Worm (Caenorhabditis elegans) whole organism, L1 larva: Measurements from ENCODE around the gene B0353.1.
A peak's percentile ranks its signal among the peaks of the same experiment; 100 is the strongest.

Experiments used
- C04F5.9 ChIP-seq: sonication (generic microtip); optimal IDR thresholded peaks from 2 replicates; lab custom pipeline; 2016; ENCODE audit warnings: missing genetic modification characterization, missing compliant biosample characterization
- C16A3.4 ChIP-seq: fragments of 150-350 bp; optimal IDR thresholded peaks from 2 replicates; lab custom pipeline; 2014; ENCODE audit warnings: missing biosample characterization, missing genetic modification characterization
- C34B4.2 ChIP-seq: sonication (generic microtip); optimal IDR thresholded peaks from 2 replicates; lab custom pipeline; 2017; ENCODE audit warnings: mild to moderate bottlenecking, missing genetic modification characterization, missing compliant biosample characterization
- F16B12.6 ChIP-seq: fragments of 150-350 bp; optimal IDR thresholded peaks from 2 replicates; lab custom pipeline; 2014; ENCODE audit warnings: missing biosample characterization, missing genetic modification characterization
- aly-2 ChIP-seq: fragments of 150-350 bp; optimal IDR thresholded peaks from 2 replicates; lab custom pipeline; 2014; ENCODE audit warnings: missing biosample characterization, missing genetic modification characterization
- blmp-1 ChIP-seq: fragments of 150-350 bp; optimal IDR thresholded peaks from 2 replicates; lab custom pipeline; 2014; ENCODE audit warnings: missing biosample characterization, missing genetic modification characterization
- ceh-8 ChIP-seq: fragments of 200-800 bp; sonication (Bioruptor generic); optimal IDR thresholded peaks from 2 replicates; lab custom pipeline; 2018; ENCODE audit warnings: mild to moderate bottlenecking, missing genetic modification characterization, moderate library complexity, missing compliant biosample characterization
- ceh-90 ChIP-seq: sonication (generic microtip); optimal IDR thresholded peaks from 2 replicates; lab custom pipeline; 2016; ENCODE audit warnings: missing genetic modification characterization, missing compliant biosample characterization
- dpl-1 ChIP-seq, 3 experiments: fragments of 150-350 bp in 2 of 3; sonication (generic microtip) in 1 of 3; optimal IDR thresholded peaks; 2 replicates each; lab custom pipeline; 2014 to 2017; ENCODE audit warnings: missing biosample characterization in 3 of 3, missing genetic modification characterization in 3 of 3, missing genetic modification reagents in 3 of 3
- efl-1 ChIP-seq, 4 experiments: fragments of 150-350 bp; optimal IDR thresholded peaks in 3 of 4; peaks in 1 of 4; 1 replicate in 1 of 4; 2 replicates in 3 of 4; lab custom pipeline; 2014; ENCODE audit warnings: missing biosample characterization in 2 of 4, missing genetic modification characterization in 2 of 4, missing genetic modification reagents in 2 of 4
- elt-2 ChIP-seq: sonication (generic microtip); optimal IDR thresholded peaks from 2 replicates; lab custom pipeline; 2016; ENCODE audit warnings: missing genetic modification characterization, mild to moderate bottlenecking, inconsistent platforms, missing compliant biosample characterization, missing genetic modification reagents
- elt-3 ChIP-seq, 6 experiments: fragments of 150-350 bp in 1 of 6; sonication (generic microtip); optimal IDR thresholded peaks; 2 replicates each; lab custom pipeline; 2017 to 2018; ENCODE audit warnings: missing biosample characterization in 6 of 6, missing genetic modification characterization in 6 of 6, inconsistent platforms in 1 of 6
- ets-5 ChIP-seq: fragments of 200-800 bp; sonication (Bioruptor generic); IDR thresholded peaks from 2 replicates; pipeline ENCODE4 v1.3.6; 2022; ENCODE audit warnings: missing genetic modification characterization, missing compliant biosample characterization
- fkh-8 ChIP-seq: sonication (generic microtip); optimal IDR thresholded peaks from 2 replicates; lab custom pipeline; 2016; ENCODE audit warnings: mild to moderate bottlenecking, missing genetic modification characterization, missing compliant biosample characterization
- hlh-17 ChIP-seq: fragments of 200-800 bp; sonication (Bioruptor generic); optimal IDR thresholded peaks from 2 replicates; lab custom pipeline; 2018; ENCODE audit warnings: missing genetic modification characterization, mild to moderate bottlenecking, missing compliant biosample characterization, moderate library complexity, borderline replicate concordance
- hlh-4 ChIP-seq: sonication (generic microtip); optimal IDR thresholded peaks from 2 replicates; lab custom pipeline; 2016; ENCODE audit warnings: mild to moderate bottlenecking, missing genetic modification characterization, missing compliant biosample characterization
- isw-1 ChIP-seq: fragments of 200-800 bp; sonication (Bioruptor generic); IDR thresholded peaks from 2 replicates; pipeline ENCODE4 v1.3.6; 2022; ENCODE audit warnings: missing genetic modification characterization, missing compliant biosample characterization
- lin-13 ChIP-seq: fragments of 150-350 bp; optimal IDR thresholded peaks from 2 replicates; lab custom pipeline; 2014; ENCODE audit warnings: missing biosample characterization, missing genetic modification reagents, missing genetic modification characterization
- lin-14 ChIP-seq: fragments of 200-800 bp; sonication (Bioruptor generic); optimal IDR thresholded peaks from 2 replicates; lab custom pipeline; 2018; ENCODE audit warnings: mild to moderate bottlenecking, missing genetic modification characterization, moderate library complexity, missing compliant biosample characterization
- lin-39 ChIP-seq: fragments of 150-350 bp; optimal IDR thresholded peaks from 2 replicates; lab custom pipeline; 2014; ENCODE audit warnings: missing biosample characterization, missing genetic modification reagents, missing genetic modification characterization
- mdl-1 ChIP-seq, 2 experiments: fragments of 150-350 bp; optimal IDR thresholded peaks; 2 replicates each; lab custom pipeline; 2014 to 2017; ENCODE audit warnings: missing biosample characterization in 2 of 2, missing genetic modification characterization in 2 of 2, inconsistent platforms in 1 of 2
- mep-1 ChIP-seq: fragments of 150-350 bp; optimal IDR thresholded peaks from 2 replicates; lab custom pipeline; 2014; ENCODE audit warnings: missing biosample characterization, missing genetic modification characterization
- nhr-11 ChIP-seq: fragments of 150-350 bp; optimal IDR thresholded peaks from 2 replicates; lab custom pipeline; 2014; ENCODE audit warnings: missing biosample characterization, missing genetic modification characterization
- nhr-19 ChIP-seq: fragments of 200-800 bp; sonication (Bioruptor generic); conservative IDR thresholded peaks from 2 replicates; pipeline ENCODE4 v1.3.6; 2022; ENCODE audit warnings: missing genetic modification characterization, missing compliant biosample characterization
- nhr-28 ChIP-seq: fragments of 150-350 bp; optimal IDR thresholded peaks from 2 replicates; lab custom pipeline; 2014; ENCODE audit warnings: missing biosample characterization, missing genetic modification characterization
- nhr-47 ChIP-seq: sonication (generic microtip); optimal IDR thresholded peaks from 2 replicates; lab custom pipeline; 2016; ENCODE audit warnings: mild to moderate bottlenecking, missing genetic modification characterization, moderate library complexity, missing compliant biosample characterization
- nhr-76 ChIP-seq: sonication (generic microtip); optimal IDR thresholded peaks from 2 replicates; lab custom pipeline; 2017; ENCODE audit warnings: missing biosample characterization, missing genetic modification characterization
- nhr-85 ChIP-seq: sonication (generic microtip); peaks from one replicate; lab custom pipeline; 2016; ENCODE audit warnings: missing genetic modification characterization, inconsistent platforms, missing compliant biosample characterization
- pag-3 ChIP-seq: sonication (generic microtip); optimal IDR thresholded peaks from 2 replicates; lab custom pipeline; 2017; ENCODE audit warnings: missing genetic modification characterization, mild to moderate bottlenecking, missing compliant biosample characterization, antibody characterized with exemption, borderline replicate concordance; ENCODE audit not compliant: insufficient read depth
- pqm-1 ChIP-seq: sonication (generic microtip); optimal IDR thresholded peaks from 3 replicates; lab custom pipeline; 2017; ENCODE audit warnings: missing biosample characterization, missing genetic modification characterization
- rnt-1 ChIP-seq: sonication (generic microtip); optimal IDR thresholded peaks from 2 replicates; lab custom pipeline; 2016; ENCODE audit warnings: mild to moderate bottlenecking, missing genetic modification characterization, moderate library complexity, missing compliant biosample characterization
- snpc-4 ChIP-seq: fragments of 150-350 bp; optimal IDR thresholded peaks from 2 replicates; lab custom pipeline; 2014; ENCODE audit warnings: missing biosample characterization, missing genetic modification characterization
- snu-23 ChIP-seq: sonication (generic microtip); optimal IDR thresholded peaks from 2 replicates; lab custom pipeline; 2016; ENCODE audit warnings: missing genetic modification characterization, missing compliant biosample characterization
- sox-4 ChIP-seq: sonication (generic microtip); optimal IDR thresholded peaks from 2 replicates; lab custom pipeline; 2016; ENCODE audit warnings: missing genetic modification characterization, missing compliant biosample characterization
- sup-37 ChIP-seq: fragments of 200-800 bp; sonication (Bioruptor generic); optimal IDR thresholded peaks from 2 replicates; lab custom pipeline; 2018; ENCODE audit warnings: mild to moderate bottlenecking, missing genetic modification characterization, missing compliant biosample characterization
- swsn-7 ChIP-seq: sonication (generic microtip); optimal IDR thresholded peaks from 2 replicates; lab custom pipeline; 2016; ENCODE audit warnings: missing genetic modification characterization, missing compliant biosample characterization
- tbx-2 ChIP-seq: sonication (generic microtip); optimal IDR thresholded peaks from 2 replicates; lab custom pipeline; 2016; ENCODE audit warnings: missing genetic modification characterization, missing compliant biosample characterization
- unc-130 ChIP-seq: fragments of 150-350 bp; optimal IDR thresholded peaks from 2 replicates; lab custom pipeline; 2017; ENCODE audit warnings: missing biosample characterization, missing genetic modification characterization, inconsistent platforms
- unc-30 ChIP-seq: sonication (generic microtip); optimal IDR thresholded peaks from 2 replicates; lab custom pipeline; 2017; ENCODE audit warnings: missing biosample characterization, missing genetic modification characterization
- unc-86 ChIP-seq: sonication (generic microtip); optimal IDR thresholded peaks from 2 replicates; lab custom pipeline; 2016; ENCODE audit warnings: missing genetic modification characterization, missing compliant biosample characterization
- unc-98 ChIP-seq: fragments of 200-800 bp; sonication (Bioruptor generic); IDR thresholded peaks from 2 replicates; pipeline ENCODE4 v1.3.6; 2022; ENCODE audit warnings: missing genetic modification characterization, missing compliant biosample characterization
- vab-15 ChIP-seq: sonication (generic microtip); optimal IDR thresholded peaks from 2 replicates; lab custom pipeline; 2017; ENCODE audit warnings: missing genotype, mild to moderate bottlenecking, missing genetic modification characterization, missing compliant biosample characterization
- zip-4 ChIP-seq: fragments of 200-800 bp; sonication (Bioruptor generic); optimal IDR thresholded peaks from 2 replicates; lab custom pipeline; 2018; ENCODE audit warnings: mild to moderate bottlenecking, missing genetic modification characterization, moderate library complexity, missing compliant biosample characterization

B0353.1 gene

ce11 chrIII:555650-556049 lies at the start of gene B0353.1:
Gene B0353.1, plus strand, starts transcription at chrIII:555950.
- TF ChIP-seq blmp-1 (tag; lab: Kevin White, UChicago) (no peak), unc-86 (tag; lab: Kevin White, UChicago) (no peak), efl-1 (optimal IDR thresholded peaks at IDR 0.05; lab: Kevin White, UChicago) (no peak), efl-1 (GFP tag; optimal IDR thresholded peaks at IDR 0.05 in 1 of 2; lab: Kevin White, UChicago) (no peak), nhr-19 (GFP tag; lab: Robert Waterston, UW) (no peak), nhr-11 (no peak), sox-4 (tag; lab: Kevin White, UChicago) (no peak), fkh-8 (tag; lab: Kevin White, UChicago) (no peak), hlh-17 (no peak), tbx-2 (no peak)

- no peak for TF ChIP-seq pag-3
- peak; percentile 3 for TF ChIP-seq nhr-85 (tag; lab: Kevin White, UChicago)
- TF ChIP-seq unc-30, result no peak
Observed at ce11 chrIII:509045-509444, 46.7 kb upstream of the B0353.1 start.

- TF ChIP-seq hlh-4 (tag; lab: Kevin White, UChicago) (no peak), C16A3.4 (no peak), unc-30 (no peak), ets-5 (GFP tag; lab: Robert Waterston, UW) (0 out of 2 replicates have a peak, but pooled peaks have one; percentile 56), nhr-19 (GFP tag; lab: Robert Waterston, UW) (no peak)
Observed at ce11 chrIII:512117-512516, 43.6 kb upstream of the B0353.1 start, which contains the start of gene F30H5.3. Gene F30H5.3, minus strand, starts transcription at chrIII:512217.

- TF ChIP-seq sup-37 (no peak), isw-1 (GFP tag; lab: Robert Waterston, UW) (no peak), nhr-28 (tag; lab: Kevin White, UChicago) (no peak), vab-15 (tag; lab: Kevin White, UChicago) (no peak), C34B4.2 (tag; lab: Kevin White, UChicago) (no peak), nhr-47 (tag; lab: Kevin White, UChicago) (no peak), ceh-90 (tag; lab: Kevin White, UChicago) (no peak), rnt-1 (tag; lab: Kevin White, UChicago) (no peak), ceh-8 (no peak), dpl-1 (GFP tag; optimal IDR thresholded peaks at IDR 0.05; lab: Kevin White, UChicago) (no peak), snpc-4 (tag; lab: Kevin White, UChicago) (no peak)
Observed at ce11 chrIII:513360-513759, 42.4 kb upstream of the B0353.1 start.

- TF ChIP-seq swsn-7 (no peak), nhr-19 (GFP tag; lab: Robert Waterston, UW) (no peak), C34B4.2 (tag; lab: Kevin White, UChicago) (no peak), lin-14 (GFP tag; lab: Kevin White, UChicago) (no peak), F16B12.6 (tag; lab: Kevin White, UChicago) (no peak), pqm-1 (no peak), zip-4 (GFP tag; lab: Kevin White, UChicago) (no peak)
Observed at ce11 chrIII:523944-524343, 31.8 kb upstream of the B0353.1 start, which contains the start of gene T22F7.3. Gene T22F7.3, minus strand, starts transcription at chrIII:524044.

- TF ChIP-seq mdl-1 (tag; optimal IDR thresholded peaks at IDR 0.05; lab: Kevin White, UChicago) (no peak), mep-1 (tag; lab: Kevin White, UChicago) (no peak), C34B4.2 (tag; lab: Kevin White, UChicago) (no peak), vab-15 (tag; lab: Kevin White, UChicago) (no peak), C04F5.9 (tag; lab: Kevin White, UChicago) (no peak), unc-130 (tag; lab: Kevin White, UChicago) (no peak), lin-39 (tag; lab: Kevin White, UChicago) (no peak), aly-2 (no peak), hlh-17 (no peak), elt-2 (tag; lab: Kevin White, UChicago) (no peak), snu-23 (GFP tag; lab: Kevin White, UChicago) (no peak), zip-4 (GFP tag; lab: Kevin White, UChicago) (no peak), lin-13 (GFP tag; lab: Kevin White, UChicago) (no peak), elt-3 (tag; optimal IDR thresholded peaks at IDR 0.05; lab: Kevin White, UChicago) (no peak), nhr-76 (tag; lab: Kevin White, UChicago) (no peak), unc-98 (GFP tag; lab: Robert Waterston, UW) (no peak), nhr-28 (tag; lab: Kevin White, UChicago) (no peak)
Observed at ce11 chrIII:526824-527223, 28.9 kb upstream of the B0353.1 start, which contains the start of gene T22F7.4. Gene T22F7.4, minus strand, starts transcription at chrIII:526924.
